Worm (Caenorhabditis elegans) whole organism, mixed stage, embryonic: ENCODE measurements around the gene twk-2.

Experiments used
- M03D4.4 ChIP-seq: sonication (generic microtip); optimal IDR thresholded peaks from 2 replicates; lab custom pipeline; 2017; ENCODE audit warnings: mild to moderate bottlenecking, missing genetic modification characterization, missing compliant biosample characterization
- blmp-1 ChIP-seq: fragments of 150-350 bp; optimal IDR thresholded peaks from 2 replicates; lab custom pipeline; 2014; ENCODE audit warnings: missing biosample characterization, missing genetic modification characterization
- ceh-39 ChIP-seq: fragments of 150-350 bp; optimal IDR thresholded peaks from 2 replicates; lab custom pipeline; 2014; ENCODE audit warnings: missing biosample characterization, missing genetic modification characterization
- ceh-43 ChIP-seq: fragments of 200-800 bp; sonication (Bioruptor generic); optimal IDR thresholded peaks from 2 replicates; lab custom pipeline; 2018; ENCODE audit warnings: mild to moderate bottlenecking, missing genetic modification characterization, moderate library complexity, missing compliant biosample characterization
- ceh-83 ChIP-seq: fragments of 200-800 bp; sonication (Bioruptor generic); optimal IDR thresholded peaks from 2 replicates; lab custom pipeline; 2018; ENCODE audit warnings: mild to moderate bottlenecking, missing genetic modification characterization, missing compliant biosample characterization
- ces-1 ChIP-seq: fragments of 150-350 bp; optimal IDR thresholded peaks from 2 replicates; lab custom pipeline; 2014; ENCODE audit warnings: missing biosample characterization, missing genetic modification reagents, missing genetic modification characterization
- cnd-1 ChIP-seq: fragments of 200-800 bp; sonication (Bioruptor generic); optimal IDR thresholded peaks from 2 replicates; lab custom pipeline; 2018; ENCODE audit warnings: mild to moderate bottlenecking, missing genetic modification characterization, missing compliant biosample characterization
- drap-1 ChIP-seq: fragments of 200-800 bp; sonication (Bioruptor generic); optimal IDR thresholded peaks from 3 replicates; lab custom pipeline; 2018; ENCODE audit warnings: mild to moderate bottlenecking, missing genetic modification characterization, missing compliant biosample characterization
- elt-1 ChIP-seq: sonication (generic microtip); optimal IDR thresholded peaks from 2 replicates; lab custom pipeline; 2017; ENCODE audit warnings: missing genetic modification characterization, mild to moderate bottlenecking, missing compliant biosample characterization, antibody characterized with exemption, moderate library complexity, borderline replicate concordance; ENCODE audit not compliant: insufficient read depth
- elt-3 ChIP-seq: fragments of 150-350 bp; optimal IDR thresholded peaks from 2 replicates; lab custom pipeline; 2014; ENCODE audit warnings: missing biosample characterization, missing genetic modification characterization
- flh-1 ChIP-seq: fragments of 200-800 bp; sonication (Bioruptor generic); optimal IDR thresholded peaks from 2 replicates; lab custom pipeline; 2018; ENCODE audit warnings: mild to moderate bottlenecking, missing genetic modification characterization, moderate library complexity, missing compliant biosample characterization
- ham-2 ChIP-seq: fragments of 200-800 bp; sonication (Bioruptor generic); optimal IDR thresholded peaks from 2 replicates; lab custom pipeline; 2018; ENCODE audit warnings: mild to moderate bottlenecking, missing genetic modification characterization, missing compliant biosample characterization
- hlh-1 ChIP-seq: fragments of 150-350 bp; optimal IDR thresholded peaks from 2 replicates; lab custom pipeline; 2014; ENCODE audit warnings: missing biosample characterization, missing genetic modification reagents, missing genetic modification characterization
- lin-13 ChIP-seq: fragments of 150-350 bp; optimal IDR thresholded peaks from 2 replicates; lab custom pipeline; 2014; ENCODE audit warnings: missing biosample characterization, missing genetic modification characterization
- lin-32 ChIP-seq: fragments of 200-800 bp; sonication (Bioruptor generic); optimal IDR thresholded peaks from 2 replicates; lab custom pipeline; 2018; ENCODE audit warnings: mild to moderate bottlenecking, missing genetic modification characterization, missing compliant biosample characterization
- lsy-2 ChIP-seq: fragments of 150-350 bp; optimal IDR thresholded peaks from 2 replicates; lab custom pipeline; 2014; ENCODE audit warnings: missing biosample characterization, missing genetic modification characterization
- mab-5 ChIP-seq: fragments of 150-350 bp; optimal IDR thresholded peaks from 2 replicates; lab custom pipeline; 2014; ENCODE audit warnings: missing biosample characterization, missing genetic modification characterization
- mep-1 ChIP-seq: fragments of 150-350 bp; optimal IDR thresholded peaks from 2 replicates; lab custom pipeline; 2017; ENCODE audit warnings: missing biosample characterization, missing genetic modification reagents, missing genetic modification characterization, inconsistent platforms
- mls-2 ChIP-seq: sonication (generic microtip); optimal IDR thresholded peaks from 2 replicates; lab custom pipeline; 2016; ENCODE audit warnings: mild to moderate bottlenecking, missing genetic modification characterization, moderate library complexity, missing compliant biosample characterization
- nhr-12 ChIP-seq: fragments of 150-350 bp; optimal IDR thresholded peaks from 2 replicates; lab custom pipeline; 2014; ENCODE audit warnings: missing biosample characterization, missing genetic modification characterization
- nhr-2 ChIP-seq: fragments of 150-350 bp; optimal IDR thresholded peaks from 2 replicates; lab custom pipeline; 2014; ENCODE audit warnings: missing biosample characterization, missing genetic modification characterization
- nhr-237 ChIP-seq: fragments of 150-350 bp; optimal IDR thresholded peaks from 2 replicates; lab custom pipeline; 2014; ENCODE audit warnings: missing biosample characterization, missing genetic modification characterization
- nhr-28 ChIP-seq: fragments of 150-350 bp; optimal IDR thresholded peaks from 2 replicates; lab custom pipeline; 2014; ENCODE audit warnings: missing biosample characterization, missing genetic modification characterization
- pha-4 ChIP-seq: fragments of 150-350 bp; optimal IDR thresholded peaks from 2 replicates; lab custom pipeline; 2018; ENCODE audit warnings: missing biosample characterization, missing genetic modification reagents, missing genetic modification characterization
- sem-2 ChIP-seq: fragments of 200-800 bp; sonication (Bioruptor generic); optimal IDR thresholded peaks from 2 replicates; lab custom pipeline; 2018; ENCODE audit warnings: mild to moderate bottlenecking, missing genetic modification characterization, missing compliant biosample characterization
- snpc-4 ChIP-seq: fragments of 150-350 bp; optimal IDR thresholded peaks from 2 replicates; lab custom pipeline; 2014; ENCODE audit warnings: missing biosample characterization, missing genetic modification characterization
- sptf-1 ChIP-seq: sonication (generic microtip); optimal IDR thresholded peaks from 2 replicates; lab custom pipeline; 2017; ENCODE audit warnings: mild to moderate bottlenecking, missing genetic modification characterization, moderate library complexity, missing compliant biosample characterization
- tbx-8 ChIP-seq: fragments of 200-800 bp; sonication (Bioruptor generic); optimal IDR thresholded peaks from 2 replicates; lab custom pipeline; 2018; ENCODE audit warnings: mild to moderate bottlenecking, missing genetic modification characterization, moderate library complexity, missing compliant biosample characterization
- unc-120 ChIP-seq: sonication (generic microtip); optimal IDR thresholded peaks from 2 replicates; lab custom pipeline; 2017; ENCODE audit warnings: missing genetic modification characterization, missing compliant biosample characterization; ENCODE audit not compliant: poor library complexity, severe bottlenecking
- unc-39 ChIP-seq: fragments of 150-350 bp; optimal IDR thresholded peaks from 2 replicates; lab custom pipeline; 2014; ENCODE audit warnings: missing biosample characterization, missing genetic modification characterization
- unc-62 ChIP-seq: fragments of 150-350 bp; optimal IDR thresholded peaks from 2 replicates; lab custom pipeline; 2014; ENCODE audit warnings: missing biosample characterization, missing genetic modification reagents, missing genetic modification characterization
- zip-8 ChIP-seq: fragments of 150-350 bp; optimal IDR thresholded peaks from 2 replicates; lab custom pipeline; 2014; ENCODE audit warnings: missing biosample characterization, missing genetic modification characterization
- ztf-11 ChIP-seq: fragments of 150-350 bp; optimal IDR thresholded peaks from 2 replicates; lab custom pipeline; 2014; ENCODE audit warnings: missing biosample characterization, missing genetic modification characterization

twk-2 gene

DNA sequence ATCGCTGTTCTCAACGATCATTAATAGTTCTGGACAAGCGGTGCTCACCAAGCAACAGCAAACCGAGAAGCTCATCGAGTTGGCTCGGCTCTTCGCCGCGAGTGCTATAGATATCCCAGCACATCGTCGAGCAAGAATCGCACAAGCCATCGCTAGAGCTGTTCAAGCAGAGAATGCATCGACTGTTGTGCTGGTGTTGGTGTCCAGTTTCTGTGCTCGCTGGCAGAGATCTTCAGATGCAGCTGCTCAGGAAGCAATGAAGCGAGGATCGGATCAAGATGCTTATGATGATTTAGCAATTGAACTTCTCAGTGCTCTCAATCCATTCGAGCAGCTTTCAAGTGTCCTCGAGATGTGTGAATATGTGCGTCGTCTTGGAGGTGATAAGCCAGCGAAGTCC is 24.8 kb downstream of the twk-2 start:
- TF ChIP-seq unc-62 (GFP tag; lab: Kevin White, UChicago) (no peak), nhr-28 (tag; lab: Kevin White, UChicago) (no peak), ceh-39 (tag; lab: Kevin White, UChicago) (no peak), unc-120 (tag; lab: Kevin White, UChicago) (no peak), unc-39 (tag; lab: Kevin White, UChicago) (no peak), nhr-2 (tag; lab: Kevin White, UChicago) (no peak), elt-1 (no peak), sptf-1 (tag; lab: Kevin White, UChicago) (no peak), lin-13 (no peak), pha-4 (tag; lab: Kevin White, UChicago) (no peak), mls-2 (tag; lab: Kevin White, UChicago) (no peak), lsy-2 (tag; lab: Kevin White, UChicago) (no peak), cnd-1 (tag; lab: Kevin White, UChicago) (no peak), ztf-11 (tag; lab: Kevin White, UChicago) (no peak), lin-32 (GFP tag; lab: Kevin White, UChicago) (no peak), ceh-83 (no peak), blmp-1 (tag; lab: Kevin White, UChicago) (no peak), ces-1 (GFP tag; lab: Kevin White, UChicago) (no peak), ceh-43 (GFP tag; lab: Kevin White, UChicago) (no peak)
- TF ChIP-seq, all 35 proteins: peak for 0

DNA sequence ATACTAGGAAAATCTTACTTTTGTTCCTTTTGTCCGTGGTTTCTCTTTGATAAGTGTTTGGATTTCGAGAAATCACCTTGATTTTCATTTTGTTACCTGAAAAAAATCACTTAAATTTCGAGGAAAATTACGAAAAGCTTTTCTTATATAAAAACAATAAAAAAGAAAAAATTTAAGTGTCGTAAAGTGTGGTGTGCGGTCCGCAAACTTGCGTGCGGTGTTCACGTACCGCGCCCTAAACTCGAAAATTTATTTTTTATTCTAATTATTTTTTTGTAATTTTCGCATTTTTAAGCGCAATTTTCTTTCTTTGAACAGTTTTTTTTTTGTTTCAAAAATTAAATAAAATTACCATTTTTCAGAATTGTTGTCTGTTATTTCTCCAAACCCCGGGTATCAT is 28.1 kb downstream of the twk-2 start, which contains the start of the genes dcaf-13 and toe-1:
TSS of gene dcaf-13 (minus strand) at position 96 of the 400 bp plus-strand sequence.
TSS of gene toe-1 (plus strand) at position 361 of the 400 bp plus-strand sequence.
- TF ChIP-seq ces-1 (GFP tag; lab: Kevin White, UChicago) (peak; percentile 54), ceh-39 (tag; lab: Kevin White, UChicago) (no peak)

DNA sequence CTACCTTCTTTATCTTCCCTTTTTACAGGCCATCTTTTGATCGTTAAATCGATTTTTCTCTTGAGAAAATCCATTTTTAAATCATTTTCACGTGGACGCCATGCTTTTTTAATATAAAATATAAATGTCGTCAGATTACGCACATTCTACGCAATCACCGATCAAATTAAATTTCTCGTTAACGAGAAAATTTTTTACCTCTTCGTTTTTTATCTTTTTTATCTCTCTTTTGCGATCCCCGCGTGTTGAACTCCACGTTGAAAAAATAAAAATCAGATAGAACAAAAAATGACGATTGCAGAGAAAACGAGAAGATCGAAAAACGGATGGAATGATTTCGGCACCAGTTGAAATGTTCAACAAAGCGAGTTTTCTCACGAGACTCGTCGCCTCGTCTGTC is 33.0 kb downstream of the twk-2 start, which contains the start of gene bpnt-1:
TSS of gene bpnt-1 (plus strand) at position 301 of the 400 bp plus-strand sequence.
- TF ChIP-seq M03D4.4 (tag; lab: Kevin White, UChicago) (no peak), hlh-1 (tag; lab: Kevin White, UChicago) (no peak), flh-1 (GFP tag; lab: Kevin White, UChicago) (no peak)

DNA sequence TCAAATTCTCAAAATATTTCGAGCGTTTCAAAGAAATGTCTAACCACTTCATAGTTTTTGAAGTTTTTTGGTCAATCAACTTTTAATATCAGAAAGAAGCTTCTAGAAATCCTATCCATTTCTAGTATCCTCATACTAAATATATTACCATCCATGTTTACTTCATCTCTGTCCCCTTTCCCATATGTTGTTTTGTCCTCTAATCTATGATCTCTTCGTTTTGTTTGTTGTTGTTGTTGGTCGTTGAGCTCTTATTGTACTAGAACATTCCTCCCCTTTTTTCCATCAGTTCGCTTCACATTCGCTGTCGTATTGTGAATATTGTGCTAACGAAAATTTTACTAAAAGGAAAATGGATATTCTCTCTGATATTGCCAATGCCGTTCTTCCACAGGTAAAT is 35.6 kb downstream of the twk-2 start, which contains the start of gene sod-5:
TSS of gene sod-5 (plus strand) at position 301 of the 400 bp plus-strand sequence.
- TF ChIP-seq mab-5 (tag; lab: Kevin White, UChicago) = no peak
- no peak for TF ChIP-seq tbx-8
- no peak for TF ChIP-seq lsy-2 (tag; lab: Kevin White, UChicago)
- TF ChIP-seq nhr-2 (tag; lab: Kevin White, UChicago) = no peak
- no peak for TF ChIP-seq ceh-43 (GFP tag; lab: Kevin White, UChicago)
- TF ChIP-seq blmp-1 (tag; lab: Kevin White, UChicago) = no peak
- no peak for TF ChIP-seq zip-8
- no peak for TF ChIP-seq elt-3 (tag; lab: Kevin White, UChicago)
- TF ChIP-seq unc-39 (tag; lab: Kevin White, UChicago) = no peak
- no peak for TF ChIP-seq mep-1 (tag; lab: Kevin White, UChicago)
- TF ChIP-seq cnd-1 (tag; lab: Kevin White, UChicago) = no peak
- TF ChIP-seq, all 35 proteins: peak for 0

DNA sequence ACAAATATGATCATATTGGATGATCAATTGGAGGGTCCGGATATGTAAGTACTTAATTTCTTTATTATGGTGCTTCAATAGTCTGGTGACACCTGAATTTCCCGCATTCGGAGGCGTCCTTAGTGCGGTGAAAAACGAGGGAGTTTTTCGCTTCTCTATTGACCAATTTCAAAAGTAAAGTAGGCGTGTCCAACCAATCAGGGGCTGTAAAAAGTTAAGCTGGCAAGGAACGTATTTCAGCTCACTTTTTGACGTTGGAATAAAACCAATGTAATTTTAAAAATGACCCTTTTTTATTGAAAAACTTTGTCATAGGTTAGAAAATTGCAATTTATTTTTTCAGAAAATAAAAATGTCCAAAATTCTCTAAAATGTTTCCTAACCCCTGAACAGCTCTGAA is 43.3 kb downstream of the twk-2 start:
- TF ChIP-seq elt-1 = no peak
- TF ChIP-seq ceh-39 (tag; lab: Kevin White, UChicago) = no peak
- TF ChIP-seq blmp-1 (tag; lab: Kevin White, UChicago) = no peak
- no peak for TF ChIP-seq lin-32 (GFP tag; lab: Kevin White, UChicago)
- TF ChIP-seq ceh-83 = no peak
- TF ChIP-seq cnd-1 (tag; lab: Kevin White, UChicago) = no peak
- no peak for TF ChIP-seq nhr-2 (tag; lab: Kevin White, UChicago)
- TF ChIP-seq sptf-1 (tag; lab: Kevin White, UChicago) = no peak
- TF ChIP-seq sem-2 (GFP tag; lab: Kevin White, UChicago) = no peak
- no peak for TF ChIP-seq unc-39 (tag; lab: Kevin White, UChicago)
- TF ChIP-seq drap-1 = no peak
- TF ChIP-seq hlh-1 (tag; lab: Kevin White, UChicago) = no peak
- no peak for TF ChIP-seq unc-62 (GFP tag; lab: Kevin White, UChicago)
- TF ChIP-seq nhr-12 (tag; lab: Kevin White, UChicago) = no peak
- no peak for TF ChIP-seq snpc-4 (tag; lab: Kevin White, UChicago)
- TF ChIP-seq nhr-237 (tag; lab: Kevin White, UChicago) = no peak
- no peak for TF ChIP-seq pha-4 (tag; lab: Kevin White, UChicago)
- TF ChIP-seq ztf-11 (tag; lab: Kevin White, UChicago) = no peak
- TF ChIP-seq ham-2 (GFP tag; lab: Kevin White, UChicago) = no peak
- no peak for TF ChIP-seq unc-120 (tag; lab: Kevin White, UChicago)
